Fruit fly (Drosophila melanogaster): ENCODE measurements around the gene CG12106.

DNA sequence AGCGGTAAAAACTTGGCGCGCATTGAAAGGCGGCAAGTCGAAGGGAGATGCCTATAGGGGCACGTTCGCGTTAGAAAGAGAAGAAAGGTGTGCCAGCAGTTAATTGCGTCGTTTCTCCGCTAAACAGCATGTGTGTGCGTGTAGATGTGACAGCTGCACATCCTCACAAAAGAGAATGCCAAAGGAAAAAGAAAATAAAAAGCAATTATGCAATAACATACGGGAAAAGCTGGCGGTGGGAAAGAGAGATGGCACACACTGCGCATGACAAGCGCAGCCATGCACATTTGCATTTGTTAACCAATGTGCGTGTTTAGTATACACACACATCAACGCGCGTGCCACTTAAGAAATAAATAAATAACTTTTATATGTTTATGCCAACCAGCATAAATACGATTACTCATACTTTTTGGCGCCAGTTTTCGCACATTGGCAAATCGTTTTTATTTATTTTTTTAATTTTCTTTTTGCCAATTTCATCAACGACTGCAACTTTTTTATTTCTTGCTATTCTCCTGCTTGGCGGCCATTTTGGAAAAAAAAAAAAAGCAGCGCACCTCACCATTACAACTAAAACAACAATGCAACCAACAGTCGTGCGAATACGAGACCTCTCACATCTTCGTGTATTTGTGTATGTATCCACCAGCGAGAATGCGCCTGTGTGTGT lies 37.8 kb upstream of the CG12106 start:
- TF ChIP-seq Sox102F (GFP tag; optimal IDR thresholded peaks at IDR 0.05) (no peak), dsx (GFP tag; optimal IDR thresholded peaks at IDR 0.05; ENCODE audit: poor library complexity, severe bottlenecking) (peak; percentile 43), Blimp-1 (GFP tag; optimal IDR thresholded peaks at IDR 0.05) (no peak), ss (GFP tag; optimal IDR thresholded peaks at IDR 0.05) (peak; percentile 67 to 81), Sox14 (GFP tag; optimal IDR thresholded peaks at IDR 0.05) (peak; percentile 19), fd85E (GFP tag; optimal IDR thresholded peaks at IDR 0.05) (no peak), CG34406 (GFP tag; optimal IDR thresholded peaks at IDR 0.05) (no peak), svp (GFP tag) (peak; percentile 60), CG15336 (GFP tag; IDR thresholded peaks at IDR 0.05) (no peak; the same call in 1 of the 2 replicates), cyc (GFP tag; optimal IDR thresholded peaks at IDR 0.05) (no peak), pdm3 (GFP tag; optimal IDR thresholded peaks at IDR 0.05) (peak; percentile 36), Smox (GFP tag; optimal IDR thresholded peaks at IDR 0.05) (peak; percentile 18), CG6854 (GFP tag; optimal IDR thresholded peaks at IDR 0.05) (no peak), CG4318 (GFP tag; optimal IDR thresholded peaks at IDR 0.05) (no peak)
